Fruit fly (Drosophila melanogaster): ENCODE results near the gene CG9682.

CG9682 gene

dm6 chr3R:30250496-30250978 is at the start of gene CG9682:
CG9682 (plus strand) TSS chr3R:30250928.
- TF ChIP-seq fd96Ca (GFP tag; IDR thresholded peaks at IDR 0.05) = no peak
- TF ChIP-seq CG32121 (GFP tag; IDR thresholded peaks at IDR 0.05) = no peak

- TF ChIP-seq CG32121 (GFP tag; IDR thresholded peaks at IDR 0.05) (no peak), CG12605 (GFP tag; IDR thresholded peaks at IDR 0.05) (no peak), EcR (GFP tag; optimal IDR thresholded peaks at IDR 0.05) (no peak), CG34367 (tag; optimal IDR thresholded peaks at IDR 0.05) (no peak), CG17806 (tag; optimal IDR thresholded peaks at IDR 0.05) (no peak), Pif1B (GFP tag; optimal IDR thresholded peaks at IDR 0.05) (no peak), CG14655 (GFP tag; optimal IDR thresholded peaks at IDR 0.05) (no peak), CG10348 (GFP tag; IDR thresholded peaks at IDR 0.05) (no peak), CG15710 (tag; optimal IDR thresholded peaks at IDR 0.05) (no peak), fd96Ca (GFP tag; IDR thresholded peaks at IDR 0.05) (no peak), CG8301 (tag; optimal IDR thresholded peaks at IDR 0.05) (no peak), CG9948 (tag; optimal IDR thresholded peaks at IDR 0.05) (no peak)
Observed at dm6 chr3R:30201064-30201463, 49.7 kb upstream of the CG9682 start.

- TF ChIP-seq rn (GFP tag; IDR thresholded peaks at IDR 0.05) = no peak
- no peak for TF ChIP-seq CG8301 (tag; optimal IDR thresholded peaks at IDR 0.05)
- no peak for TF ChIP-seq Pif1B (GFP tag; optimal IDR thresholded peaks at IDR 0.05)
- TF ChIP-seq gl (tag; optimal IDR thresholded peaks at IDR 0.05) = no peak
- TF ChIP-seq EcR (GFP tag; optimal IDR thresholded peaks at IDR 0.05) = no peak
- TF ChIP-seq Pif1A (GFP tag; optimal IDR thresholded peaks at IDR 0.05) = no peak
- TF ChIP-seq Snoo (tag; optimal IDR thresholded peaks at IDR 0.05) = no peak
- TF ChIP-seq CG9948 (tag; optimal IDR thresholded peaks at IDR 0.05) = no peak
- no peak for TF ChIP-seq CG12605 (GFP tag; IDR thresholded peaks at IDR 0.05)
- TF ChIP-seq CG32121 (GFP tag; IDR thresholded peaks at IDR 0.05) = no peak
- TF ChIP-seq Ets98B (GFP tag; IDR thresholded peaks at IDR 0.05) = no peak
- no peak for TF ChIP-seq CG4496 (GFP tag; IDR thresholded peaks at IDR 0.05)
- no peak for TF ChIP-seq CG8159 (tag; optimal IDR thresholded peaks at IDR 0.05)
- TF ChIP-seq CG17806 (tag; optimal IDR thresholded peaks at IDR 0.05) = no peak
- no peak for TF ChIP-seq CG10348 (GFP tag; IDR thresholded peaks at IDR 0.05)
Observed at dm6 chr3R:30202898-30203103, 47.9 kb upstream of the CG9682 start, which contains the start of gene CG9743. CG9743 (minus strand) TSS chr3R:30202998.

- TF ChIP-seq CG32121 (GFP tag; IDR thresholded peaks at IDR 0.05) = peak; percentile 81
- TF ChIP-seq Ets98B (GFP tag; IDR thresholded peaks at IDR 0.05) = peak; percentile 83
- peak; percentile 77 for TF ChIP-seq CG14655 (GFP tag; optimal IDR thresholded peaks at IDR 0.05)
- peak; percentile 79 for TF ChIP-seq Pif1A (GFP tag; optimal IDR thresholded peaks at IDR 0.05)
- no peak for TF ChIP-seq D1 (tag; optimal IDR thresholded peaks at IDR 0.05)
- TF ChIP-seq gl (tag; optimal IDR thresholded peaks at IDR 0.05) = peak; percentile 50
- peak; percentile 24 for TF ChIP-seq EcR (GFP tag; optimal IDR thresholded peaks at IDR 0.05)
- peak; percentile 81 for TF ChIP-seq CG8301 (tag; optimal IDR thresholded peaks at IDR 0.05)
- TF ChIP-seq CG9948 (tag; optimal IDR thresholded peaks at IDR 0.05) = peak; percentile 68
- TF ChIP-seq fd96Ca (GFP tag; IDR thresholded peaks at IDR 0.05) = peak; percentile 84
- TF ChIP-seq CG8159 (tag; optimal IDR thresholded peaks at IDR 0.05) = peak; percentile 74
- peak; percentile 57 for TF ChIP-seq rn (GFP tag; IDR thresholded peaks at IDR 0.05)
- TF ChIP-seq Pif1B (GFP tag; optimal IDR thresholded peaks at IDR 0.05) = peak; percentile 77
- peak; percentile 78 for TF ChIP-seq CG10348 (GFP tag; IDR thresholded peaks at IDR 0.05)
- TF ChIP-seq CG4496 (GFP tag; IDR thresholded peaks at IDR 0.05) = peak; percentile 80
- peak; percentile 65; the same call in 1 of the 2 replicates for TF ChIP-seq CG12605 (GFP tag; IDR thresholded peaks at IDR 0.05)
- TF ChIP-seq CG13204 (GFP tag; optimal IDR thresholded peaks at IDR 0.05) = no peak
- peak; percentile 30 for TF ChIP-seq CG34367 (tag; optimal IDR thresholded peaks at IDR 0.05)
- peak; percentile 25 for TF ChIP-seq Snoo (tag; optimal IDR thresholded peaks at IDR 0.05)
- TF ChIP-seq CG15710 (tag; optimal IDR thresholded peaks at IDR 0.05) = peak; percentile 57
- TF ChIP-seq CG17806 (tag; optimal IDR thresholded peaks at IDR 0.05) = peak; percentile 67
Observed at dm6 chr3R:30203104-30203986, 47.4 kb upstream of the CG9682 start.

- no peak for TF ChIP-seq CG12605 (GFP tag; IDR thresholded peaks at IDR 0.05)
- no peak for TF ChIP-seq CG9948 (tag; optimal IDR thresholded peaks at IDR 0.05)
- no peak for TF ChIP-seq Ets98B (GFP tag; IDR thresholded peaks at IDR 0.05)
- TF ChIP-seq CG15710 (tag; optimal IDR thresholded peaks at IDR 0.05) = no peak
- no peak for TF ChIP-seq CG8159 (tag; optimal IDR thresholded peaks at IDR 0.05)
- no peak for TF ChIP-seq D1 (tag; optimal IDR thresholded peaks at IDR 0.05)
- TF ChIP-seq CG14655 (GFP tag; optimal IDR thresholded peaks at IDR 0.05) = no peak
- TF ChIP-seq CG34367 (tag; optimal IDR thresholded peaks at IDR 0.05) = no peak
- no peak for TF ChIP-seq CG10348 (GFP tag; IDR thresholded peaks at IDR 0.05)
- TF ChIP-seq CG4496 (GFP tag; IDR thresholded peaks at IDR 0.05) = no peak
- no peak for TF ChIP-seq CG32121 (GFP tag; IDR thresholded peaks at IDR 0.05)
Observed at dm6 chr3R:30204004-30204603, 46.6 kb upstream of the CG9682 start.

dm6 chr3R:30205946-30206345 is 44.8 kb upstream of the CG9682 start:
- TF ChIP-seq fd96Ca (GFP tag; IDR thresholded peaks at IDR 0.05) (no peak), Pif1A (GFP tag; optimal IDR thresholded peaks at IDR 0.05) (no peak), Pif1B (GFP tag; optimal IDR thresholded peaks at IDR 0.05) (no peak), Snoo (tag; optimal IDR thresholded peaks at IDR 0.05) (no peak), CG14655 (GFP tag; optimal IDR thresholded peaks at IDR 0.05) (no peak)

All from whole organism, pupa.